Fruit fly (Drosophila melanogaster) whole organism, embryonic: ENCODE results near the gene orb.
A peak's percentile ranks its signal among the peaks of the same experiment; 100 is the strongest.

Source experiments
- Antp ChIP-seq: fragments of 200-800 bp; sonication (Bioruptor generic); optimal IDR thresholded peaks from 3 replicates; lab custom pipeline; 2016; ENCODE audit warnings: missing biosample characterization, missing genetic modification characterization
- CG10321 ChIP-seq: fragments of 200-800 bp; sonication (Bioruptor generic); IDR thresholded peaks from 2 replicates; pipeline ENCODE4 v1.3.6; 2022; ENCODE audit warnings: missing biosample characterization, missing genetic modification characterization
- CG15479 ChIP-seq: fragments of 200-800 bp; sonication (Bioruptor generic); optimal IDR thresholded peaks from 3 replicates; lab custom pipeline; 2019; ENCODE audit warnings: missing biosample characterization, mild to moderate bottlenecking, missing genetic modification characterization, moderate library complexity
- CG1832 ChIP-seq: fragments of 200-800 bp; sonication (Bioruptor generic); optimal IDR thresholded peaks from 2 replicates; lab custom pipeline; 2017; ENCODE audit warnings: missing biosample characterization, mild to moderate bottlenecking, missing genetic modification characterization, inconsistent platforms
- CG31441 ChIP-seq: fragments of 200-800 bp; sonication (Bioruptor generic); IDR thresholded peaks from 2 replicates; pipeline ENCODE4 v1.3.6; 2022; ENCODE audit warnings: missing biosample characterization, missing genetic modification characterization
- CG5180 ChIP-seq: fragments of 200-800 bp; sonication (Bioruptor generic); optimal IDR thresholded peaks from 3 replicates; lab custom pipeline; 2017; ENCODE audit warnings: missing biosample characterization, missing genetic modification characterization, mild to moderate bottlenecking, moderate library complexity, missing genetic modification reagents
- CG8478 ChIP-seq: fragments of >200 bp; optimal IDR thresholded peaks from 2 replicates; lab custom pipeline; 2018
- CG8765 ChIP-seq: fragments of 200-800 bp; sonication (Bioruptor generic); IDR thresholded peaks from 2 replicates; pipeline ENCODE4 v1.3.6; 2022; ENCODE audit warnings: missing biosample characterization, missing genetic modification characterization
- D ChIP-seq, 2 experiments: fragments of 200-800 bp in 1 of 2; fragments of >200 bp in 1 of 2; sonication (Bioruptor generic) in 1 of 2; optimal IDR thresholded peaks; 2 replicates in 1 of 2; 3 replicates in 1 of 2; lab custom pipeline; 2017; ENCODE audit warnings: mild to moderate bottlenecking in 1 of 2, missing biosample characterization in 1 of 2, missing genetic modification characterization in 1 of 2, missing genetic modification reagents in 1 of 2
- Deaf1 ChIP-seq: fragments of 200-800 bp; optimal IDR thresholded peaks from 3 replicates; lab custom pipeline; 2019; ENCODE audit warnings: missing biosample characterization, mild to moderate bottlenecking, missing genetic modification characterization, moderate library complexity
- Elba2 ChIP-seq: fragments of 200-800 bp; sonication (Bioruptor generic); optimal IDR thresholded peaks from 3 replicates; lab custom pipeline; 2016; ENCODE audit warnings: missing biosample characterization, missing genetic modification characterization
- Ets65A ChIP-seq: fragments of 200-800 bp; sonication (Bioruptor generic); peaks from one replicate; lab custom pipeline; 2016; ENCODE audit warnings: missing biosample characterization, missing genetic modification characterization
- Ets97D ChIP-seq: fragments of 200-800 bp; sonication (Bioruptor generic); optimal IDR thresholded peaks from 3 replicates; lab custom pipeline; 2016; ENCODE audit warnings: missing biosample characterization, missing genetic modification characterization
- HLH4C ChIP-seq: fragments of 200-800 bp; sonication (Bioruptor generic); IDR thresholded peaks from 3 replicates; pipeline ENCODE4 v1.3.6; 2022; ENCODE audit warnings: missing biosample characterization, missing genetic modification characterization; ENCODE audit not compliant: partially characterized antibody
- Med ChIP-seq: fragments of 200-800 bp; sonication (Bioruptor generic); peaks from one replicate; lab custom pipeline; 2016; ENCODE audit warnings: missing biosample characterization, missing genetic modification characterization, mild to moderate bottlenecking, inconsistent platforms, moderate library complexity
- Nf-YC ChIP-seq: fragments of 200-800 bp; optimal IDR thresholded peaks from 3 replicates; lab custom pipeline; 2019; ENCODE audit warnings: missing biosample characterization, mild to moderate bottlenecking, missing genetic modification characterization, moderate library complexity
- Optix ChIP-seq: fragments of 200-800 bp; sonication (Bioruptor generic); IDR thresholded peaks from 3 replicates; pipeline ENCODE4 v1.3.6; 2022; ENCODE audit warnings: missing biosample characterization, missing genetic modification characterization
- Trl ChIP-seq, 3 experiments: fragments of >200 bp in 2 of 3; fragments of 200-800 bp in 1 of 3; sonication (Bioruptor generic) in 1 of 3; optimal IDR thresholded peaks; 2 replicates in 1 of 3; 3 replicates in 2 of 3; lab custom pipeline; 2016 to 2017; ENCODE audit warnings: missing biosample characterization in 1 of 3, missing genetic modification characterization in 1 of 3
- abd-A ChIP-seq: fragments of 200-800 bp; sonication (Bioruptor generic); optimal IDR thresholded peaks from 3 replicates; lab custom pipeline; 2019; ENCODE audit warnings: missing biosample characterization, mild to moderate bottlenecking, missing genetic modification characterization, moderate library complexity
- ac ChIP-seq: fragments of 200-800 bp; sonication (Bioruptor generic); optimal IDR thresholded peaks from 3 replicates; lab custom pipeline; 2017; ENCODE audit warnings: missing biosample characterization, mild to moderate bottlenecking, missing genetic modification characterization
- ap ChIP-seq: fragments of 200-800 bp; sonication (Bioruptor generic); IDR thresholded peaks from 2 replicates; pipeline ENCODE4 v1.3.6; 2022; ENCODE audit warnings: missing biosample characterization, missing genetic modification characterization
- cad ChIP-seq: fragments of >200 bp; optimal IDR thresholded peaks from 2 replicates; lab custom pipeline; 2017; ENCODE audit warnings: missing biosample characterization, missing genetic modification characterization
- chinmo ChIP-seq: fragments of 200-800 bp; sonication (Bioruptor generic); IDR thresholded peaks from 4 replicates; pipeline ENCODE4 v1.3.6; 2022; ENCODE audit warnings: missing biosample characterization, missing genetic modification characterization; ENCODE audit not compliant: partially characterized antibody
- crol ChIP-seq: fragments of 200-800 bp; sonication (Bioruptor generic); IDR thresholded peaks from 2 replicates; pipeline ENCODE4 v1.3.6; 2022; ENCODE audit warnings: missing biosample characterization, missing genetic modification characterization
- crp ChIP-seq, 2 experiments: fragments of 200-800 bp; sonication (Bioruptor generic); optimal IDR thresholded peaks; 2 replicates in 1 of 2; 3 replicates in 1 of 2; lab custom pipeline; 2017; ENCODE audit warnings: missing biosample characterization in 2 of 2, missing genetic modification characterization in 2 of 2, mild to moderate bottlenecking in 1 of 2, moderate library complexity in 1 of 2
- da ChIP-seq: fragments of 200-800 bp; sonication (Bioruptor generic); optimal IDR thresholded peaks from 2 replicates; lab custom pipeline; 2016; ENCODE audit warnings: missing biosample characterization, missing genetic modification characterization
- ewg ChIP-seq: fragments of 200-800 bp; sonication (Bioruptor generic); optimal IDR thresholded peaks from 3 replicates; lab custom pipeline; 2017; ENCODE audit warnings: mild to moderate bottlenecking, missing biosample characterization, missing genetic modification reagents, missing genetic modification characterization
- ftz-f1 ChIP-seq: fragments of 200-800 bp; sonication (Bioruptor generic); optimal IDR thresholded peaks from 2 replicates; lab custom pipeline; 2016; ENCODE audit warnings: missing biosample characterization, missing genetic modification characterization
- hkb ChIP-seq, 2 experiments: fragments of 200-800 bp in 1 of 2; fragments of >200 bp in 1 of 2; sonication (Bioruptor generic) in 1 of 2; IDR thresholded peaks in 1 of 2; optimal IDR thresholded peaks in 1 of 2; 2 replicates each; pipeline versions ENCODE4 v1.3.6 to Lab custom; 2017 to 2022; ENCODE audit warnings: missing biosample characterization in 1 of 2, missing genetic modification characterization in 1 of 2
- insv ChIP-seq, 2 experiments: fragments of 200-800 bp; sonication (Bioruptor generic); optimal IDR thresholded peaks; 3 replicates each; lab custom pipeline; 2016 to 2018; ENCODE audit warnings: missing biosample characterization in 2 of 2, missing genetic modification characterization in 2 of 2
- jing ChIP-seq: fragments of 200-800 bp; sonication (Bioruptor generic); optimal IDR thresholded peaks from 2 replicates; lab custom pipeline; 2018; ENCODE audit warnings: missing biosample characterization, mild to moderate bottlenecking, missing genetic modification characterization
- kah ChIP-seq: fragments of 200-800 bp; sonication (Bioruptor generic); optimal IDR thresholded peaks from 2 replicates; lab custom pipeline; 2018; ENCODE audit warnings: missing biosample characterization, mild to moderate bottlenecking, missing genetic modification characterization
- kni ChIP-seq: fragments of 200-800 bp; sonication (Bioruptor generic); optimal IDR thresholded peaks from 3 replicates; lab custom pipeline; 2017; ENCODE audit warnings: mild to moderate bottlenecking, missing biosample characterization, missing genetic modification reagents, missing genetic modification characterization
- nerfin-1 ChIP-seq: fragments of 200-800 bp; sonication (Bioruptor generic); optimal IDR thresholded peaks from 3 replicates; lab custom pipeline; 2019; ENCODE audit warnings: missing biosample characterization, mild to moderate bottlenecking, missing genetic modification characterization, moderate library complexity
- org-1 ChIP-seq: fragments of 200-800 bp; sonication (Bioruptor generic); optimal IDR thresholded peaks from 2 replicates; lab custom pipeline; 2017; ENCODE audit warnings: missing biosample characterization, missing genetic modification characterization
- p53 ChIP-seq: fragments of 200-800 bp; sonication (Bioruptor generic); optimal IDR thresholded peaks from 2 replicates; lab custom pipeline; 2016; ENCODE audit warnings: missing biosample characterization, missing genetic modification characterization
- scrt ChIP-seq: fragments of 200-800 bp; sonication (Bioruptor generic); optimal IDR thresholded peaks from 2 replicates; lab custom pipeline; 2018; ENCODE audit warnings: missing biosample characterization, mild to moderate bottlenecking, missing genetic modification characterization, moderate library complexity
- so ChIP-seq: fragments of 200-800 bp; sonication (Bioruptor generic); IDR thresholded peaks from 3 replicates; pipeline ENCODE4 v1.3.6; 2022; ENCODE audit warnings: missing biosample characterization, missing genetic modification characterization
- tap ChIP-seq: fragments of 200-800 bp; optimal IDR thresholded peaks from 3 replicates; lab custom pipeline; 2019; ENCODE audit warnings: missing biosample characterization, mild to moderate bottlenecking, missing genetic modification characterization, moderate library complexity
- twi ChIP-seq: fragments of 200-800 bp; optimal IDR thresholded peaks from 2 replicates; lab custom pipeline; 2019; ENCODE audit warnings: missing biosample characterization, mild to moderate bottlenecking, missing genetic modification characterization, moderate library complexity

orb gene

DNA sequence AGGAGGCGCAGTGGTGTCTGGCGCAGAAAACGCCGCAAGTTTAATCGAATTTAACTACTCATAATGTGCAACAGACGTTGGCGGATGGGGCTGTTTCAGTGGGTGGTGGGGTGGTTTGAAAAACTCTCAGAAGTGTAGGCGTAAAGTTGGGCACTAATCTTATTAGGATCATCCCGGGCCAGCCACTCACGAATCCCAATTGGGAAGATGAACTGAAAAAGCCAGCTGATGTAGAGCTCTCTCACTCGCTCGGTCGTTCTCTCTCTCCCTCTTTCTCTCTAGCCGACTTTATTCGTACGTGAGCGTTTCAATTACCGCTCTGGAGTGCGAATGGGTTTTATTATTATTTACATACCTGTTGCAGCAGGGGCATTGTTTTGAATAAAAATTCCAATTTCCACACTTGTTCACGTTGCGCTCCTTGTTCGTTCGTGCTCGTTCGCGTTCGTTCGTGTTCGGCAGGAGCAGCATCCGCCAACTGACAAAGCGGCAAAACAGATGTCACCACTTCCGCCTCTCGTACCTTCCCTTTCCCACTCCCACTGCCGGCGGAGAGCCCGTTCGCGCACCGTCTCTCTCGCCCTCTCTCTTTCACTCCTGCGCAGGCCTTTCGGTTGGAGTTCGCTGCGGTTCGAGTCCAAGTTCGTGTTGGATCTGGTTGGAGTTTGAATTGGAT is 1.8 kb downstream of the orb start:
- peak; percentile 36 for TF ChIP-seq cad (GFP tag; lab: Kevin White, UChicago)
- TF ChIP-seq Ets65A: peak; percentile 90
- peak; percentile 33 for TF ChIP-seq Med (GFP tag; lab: Kevin White, UChicago)
- no peak for TF ChIP-seq CG31441
- TF ChIP-seq da (GFP tag; lab: Kevin White, UChicago): no peak
- no peak for TF ChIP-seq ftz-f1
- TF ChIP-seq Optix (GFP tag; lab: Robert Waterston, UW): no peak
- no peak for TF ChIP-seq tap (tag; lab: Kevin White, UChicago)
- TF ChIP-seq ac (GFP tag; lab: Kevin White, UChicago): peak; percentile 0
- TF ChIP-seq Nf-YC (tag; lab: Kevin White, UChicago): peak; percentile 27
- TF ChIP-seq nerfin-1 (tag; lab: Kevin White, UChicago): peak; percentile 40
- TF ChIP-seq scrt (GFP tag; lab: Kevin White, UChicago): peak; percentile 92
- TF ChIP-seq ewg (GFP tag; lab: Kevin White, UChicago): peak; percentile 58
- peak; percentile 29; the same call in 1 of the 3 replicates for TF ChIP-seq so (GFP tag; lab: Robert Waterston, UW)
- peak; percentile 90 for TF ChIP-seq CG1832 (GFP tag; lab: Kevin White, UChicago)
- TF ChIP-seq hkb (optimal IDR thresholded peaks at IDR 0.05; lab: Kevin White, UChicago): no peak
- peak; percentile 23; the same call in 1 of the 2 replicates for TF ChIP-seq hkb (GFP tag; IDR thresholded peaks at IDR 0.05; lab: Robert Waterston, UW)
- TF ChIP-seq Trl (optimal IDR thresholded peaks at IDR 0.05; lab: Kevin White, UChicago): peak; percentile 48 to 50
- no peak for TF ChIP-seq Trl (GFP tag; optimal IDR thresholded peaks at IDR 0.05; lab: Kevin White, UChicago)
- peak; percentile 96 for TF ChIP-seq p53 (GFP tag; lab: Kevin White, UChicago)
- TF ChIP-seq CG5180 (GFP tag; lab: Kevin White, UChicago): peak; percentile 98
- TF ChIP-seq Deaf1 (tag; lab: Kevin White, UChicago): peak; percentile 93
- TF ChIP-seq crol: peak; percentile 31; the same call in 1 of the 2 replicates
- peak in 1 of 2 experiments; percentile 37 for TF ChIP-seq crp (GFP tag; optimal IDR thresholded peaks at IDR 0.05; lab: Kevin White, UChicago)
- peak; percentile 58 for TF ChIP-seq CG10321 (GFP tag; lab: Robert Waterston, UW)
- 0 out of 4 replicates have a peak, but pooled peaks have one; percentile 53 for TF ChIP-seq chinmo (GFP tag; lab: Robert Waterston, UW)
- peak; percentile 57 for TF ChIP-seq abd-A (tag; lab: Kevin White, UChicago)
- TF ChIP-seq Antp (GFP tag; lab: Kevin White, UChicago): no peak
- TF ChIP-seq kni: peak; percentile 2
- TF ChIP-seq jing (GFP tag; lab: Kevin White, UChicago): no peak
- peak; percentile 93 for TF ChIP-seq Elba2 (GFP tag; lab: Kevin White, UChicago)
- TF ChIP-seq Ets97D (GFP tag; lab: Kevin White, UChicago): peak; percentile 29
- no peak for TF ChIP-seq kah (GFP tag; lab: Kevin White, UChicago)
- TF ChIP-seq D (optimal IDR thresholded peaks at IDR 0.05; lab: Kevin White, UChicago): peak; percentile 49
- no peak for TF ChIP-seq D (GFP tag; optimal IDR thresholded peaks at IDR 0.05; lab: Kevin White, UChicago)
- TF ChIP-seq HLH4C (GFP tag; lab: Robert Waterston, UW): 0 out of 3 replicates have a peak, but pooled peaks have one; percentile 20
- TF ChIP-seq insv (GFP tag; optimal IDR thresholded peaks at IDR 0.05; lab: Kevin White, UChicago): peak; percentile 2 to 85
- TF ChIP-seq CG15479 (GFP tag; lab: Kevin White, UChicago): peak; percentile 87
- TF ChIP-seq org-1 (GFP tag; lab: Kevin White, UChicago): no peak
- peak; percentile 67 for TF ChIP-seq twi
- TF ChIP-seq CG8478 (lab: Kevin White, UChicago): peak; percentile 36
- no peak for TF ChIP-seq ap (GFP tag; lab: Robert Waterston, UW)
- 0 out of 2 replicates have a peak, but pooled peaks have one; percentile 12 for TF ChIP-seq CG8765
